Fruit fly (Drosophila melanogaster) whole organism, embryonic: ENCODE measurements around the gene Spt3.

Source experiments
- ATbp ChIP-seq: fragments of 200-800 bp; sonication (Bioruptor generic); optimal IDR thresholded peaks from 2 replicates; lab custom pipeline; 2017; ENCODE audit warnings: missing biosample characterization, mild to moderate bottlenecking, missing genetic modification characterization, missing genetic modification reagents
- Asciz ChIP-seq: fragments of 200-800 bp; sonication (Bioruptor generic); optimal IDR thresholded peaks from 2 replicates; lab custom pipeline; 2017; ENCODE audit warnings: missing biosample characterization, mild to moderate bottlenecking, missing genetic modification characterization, missing genetic modification reagents
- CG12071 ChIP-seq: fragments of 200-800 bp; sonication (Bioruptor generic); optimal IDR thresholded peaks from 3 replicates; lab custom pipeline; 2018; ENCODE audit warnings: missing biosample characterization, mild to moderate bottlenecking, missing genetic modification characterization
- CG13424 ChIP-seq: fragments of 200-800 bp; sonication (Bioruptor generic); optimal IDR thresholded peaks from 2 replicates; lab custom pipeline; 2019; ENCODE audit warnings: missing biosample characterization, mild to moderate bottlenecking, missing genetic modification characterization, moderate library complexity
- CG13775 ChIP-seq: fragments of 200-800 bp; sonication (Bioruptor generic); optimal IDR thresholded peaks from 3 replicates; lab custom pipeline; 2017; ENCODE audit warnings: missing biosample characterization, mild to moderate bottlenecking, missing genetic modification characterization
- CG15601 ChIP-seq: fragments of 200-800 bp; sonication (Bioruptor generic); optimal IDR thresholded peaks from 3 replicates; lab custom pipeline; 2019; ENCODE audit warnings: missing biosample characterization, mild to moderate bottlenecking, missing genetic modification characterization, moderate library complexity
- CG17359 ChIP-seq: fragments of 200-800 bp; sonication (Bioruptor generic); optimal IDR thresholded peaks from 3 replicates; lab custom pipeline; 2018; ENCODE audit warnings: missing biosample characterization, mild to moderate bottlenecking, missing genetic modification characterization, moderate library complexity
- CG30403 ChIP-seq: fragments of 200-800 bp; sonication (Bioruptor generic); optimal IDR thresholded peaks from 3 replicates; lab custom pipeline; 2016; ENCODE audit warnings: missing biosample characterization, missing genetic modification characterization
- CG31388 ChIP-seq: fragments of 200-800 bp; sonication (Bioruptor generic); optimal IDR thresholded peaks from 2 replicates; lab custom pipeline; 2016; ENCODE audit warnings: missing biosample characterization, missing genetic modification characterization
- CG3281 ChIP-seq: fragments of 200-800 bp; sonication (Bioruptor generic); optimal IDR thresholded peaks from 3 replicates; lab custom pipeline; 2017; ENCODE audit warnings: missing biosample characterization, mild to moderate bottlenecking, missing genetic modification characterization
- CG33557 ChIP-seq: fragments of 200-800 bp; sonication (Bioruptor generic); optimal IDR thresholded peaks from 2 replicates; lab custom pipeline; 2019; ENCODE audit warnings: missing biosample characterization, mild to moderate bottlenecking, missing genetic modification characterization, moderate library complexity
- CG34422 ChIP-seq: fragments of 200-800 bp; sonication (Bioruptor generic); IDR thresholded peaks from 3 replicates; pipeline ENCODE4 v1.3.6; 2022; ENCODE audit warnings: missing biosample characterization, missing genetic modification characterization
- CG3995 ChIP-seq: fragments of 200-800 bp; sonication (Bioruptor generic); optimal IDR thresholded peaks from 3 replicates; lab custom pipeline; 2016; ENCODE audit warnings: missing biosample characterization, missing genetic modification characterization
- CG6683 ChIP-seq: fragments of 200-800 bp; sonication (Bioruptor generic); optimal IDR thresholded peaks from 2 replicates; lab custom pipeline; 2017; ENCODE audit warnings: missing biosample characterization, mild to moderate bottlenecking, missing genetic modification characterization, missing genetic modification reagents
- CG7839 ChIP-seq: fragments of 200-800 bp; sonication (Bioruptor generic); optimal IDR thresholded peaks from 3 replicates; lab custom pipeline; 2018; ENCODE audit warnings: missing biosample characterization, mild to moderate bottlenecking, missing genetic modification characterization, moderate library complexity
- CG8924 ChIP-seq: fragments of 200-800 bp; optimal IDR thresholded peaks from 3 replicates; lab custom pipeline; 2019; ENCODE audit warnings: missing biosample characterization, mild to moderate bottlenecking, missing genetic modification characterization, moderate library complexity
- CG8944 ChIP-seq: fragments of 200-800 bp; sonication (Bioruptor generic); optimal IDR thresholded peaks from 3 replicates; lab custom pipeline; 2016; ENCODE audit warnings: missing biosample characterization, missing genetic modification characterization
- CG9437 ChIP-seq: fragments of 200-800 bp; sonication (Bioruptor generic); optimal IDR thresholded peaks from 2 replicates; lab custom pipeline; 2018; ENCODE audit warnings: missing biosample characterization, mild to moderate bottlenecking, missing genetic modification characterization
- CG9876 ChIP-seq: fragments of 200-800 bp; sonication (Bioruptor generic); optimal IDR thresholded peaks from 2 replicates; lab custom pipeline; 2016; ENCODE audit warnings: missing biosample characterization, missing genetic modification characterization
- CHES-1-like ChIP-seq: fragments of 200-800 bp; sonication (Bioruptor generic); optimal IDR thresholded peaks from 2 replicates; lab custom pipeline; 2016; ENCODE audit warnings: missing biosample characterization, missing genetic modification characterization
- Deaf1 ChIP-seq: fragments of 200-800 bp; optimal IDR thresholded peaks from 3 replicates; lab custom pipeline; 2019; ENCODE audit warnings: missing biosample characterization, mild to moderate bottlenecking, missing genetic modification characterization, moderate library complexity
- Dfd ChIP-seq, 2 experiments: fragments of >200 bp; optimal IDR thresholded peaks; 2 replicates each; lab custom pipeline; 2017; ENCODE audit warnings: missing biosample characterization in 2 of 2, missing genetic modification characterization in 2 of 2
- Dll ChIP-seq: fragments of 200-800 bp; sonication (Bioruptor generic); IDR thresholded peaks from 4 replicates; pipeline ENCODE4 v1.3.6; 2022; ENCODE audit warnings: missing biosample characterization, missing genetic modification characterization; ENCODE audit not compliant: partially characterized antibody
- HmgZ ChIP-seq: fragments of 200-800 bp; sonication (Bioruptor generic); optimal IDR thresholded peaks from 2 replicates; lab custom pipeline; 2018; ENCODE audit warnings: missing biosample characterization, mild to moderate bottlenecking, missing genetic modification characterization
- Mad ChIP-seq: fragments of 200-800 bp; sonication (Bioruptor generic); optimal IDR thresholded peaks from 2 replicates; lab custom pipeline; 2016; ENCODE audit warnings: missing biosample characterization, missing genetic modification characterization
- Usf ChIP-seq: fragments of 200-800 bp; sonication (Bioruptor generic); optimal IDR thresholded peaks from 2 replicates; lab custom pipeline; 2017; ENCODE audit warnings: missing genotype, missing biosample characterization, missing genetic modification characterization
- ara ChIP-seq: fragments of 200-800 bp; sonication (Bioruptor generic); IDR thresholded peaks from 2 replicates; pipeline ENCODE4 v1.3.6; 2022; ENCODE audit warnings: missing biosample characterization, missing genetic modification characterization
- chinmo ChIP-seq: fragments of 200-800 bp; sonication (Bioruptor generic); IDR thresholded peaks from 4 replicates; pipeline ENCODE4 v1.3.6; 2022; ENCODE audit warnings: missing biosample characterization, missing genetic modification characterization; ENCODE audit not compliant: partially characterized antibody
- crc ChIP-seq: fragments of 200-800 bp; sonication (Bioruptor generic); optimal IDR thresholded peaks from 2 replicates; lab custom pipeline; 2016; ENCODE audit warnings: missing biosample characterization, missing genetic modification characterization
- gfzf ChIP-seq: fragments of 200-800 bp; sonication (Bioruptor generic); optimal IDR thresholded peaks from 2 replicates; lab custom pipeline; 2016; ENCODE audit warnings: missing biosample characterization, mild to moderate bottlenecking, missing genetic modification characterization, moderate library complexity
- grau ChIP-seq: fragments of 200-800 bp; optimal IDR thresholded peaks from 3 replicates; lab custom pipeline; 2019; ENCODE audit warnings: missing biosample characterization, mild to moderate bottlenecking, missing genetic modification characterization, moderate library complexity
- gsb ChIP-seq: fragments of 200-800 bp; sonication (Bioruptor generic); IDR thresholded peaks from 2 replicates; pipeline ENCODE4 v1.3.6; 2022; ENCODE audit warnings: missing biosample characterization, missing genetic modification characterization
- hb ChIP-seq: fragments of 200-800 bp; sonication (Bioruptor generic); IDR thresholded peaks from 3 replicates; pipeline ENCODE4 v1.3.6; 2022; ENCODE audit warnings: missing biosample characterization, missing genetic modification characterization; ENCODE audit not compliant: partially characterized antibody
- ind ChIP-seq: fragments of 200-800 bp; sonication (Bioruptor generic); optimal IDR thresholded peaks from 3 replicates; lab custom pipeline; 2016; ENCODE audit warnings: missing biosample characterization, missing genetic modification characterization
- lab ChIP-seq: fragments of 200-800 bp; sonication (Bioruptor generic); optimal IDR thresholded peaks from 3 replicates; lab custom pipeline; 2017; ENCODE audit warnings: missing biosample characterization, missing genetic modification characterization, mild to moderate bottlenecking, moderate library complexity, missing genetic modification reagents
- lbe ChIP-seq: fragments of 200-800 bp; sonication (Bioruptor generic); optimal IDR thresholded peaks from 2 replicates; lab custom pipeline; 2016; ENCODE audit warnings: missing biosample characterization, mild to moderate bottlenecking, missing genetic modification characterization
- lilli ChIP-seq: fragments of 200-800 bp; sonication (Bioruptor generic); optimal IDR thresholded peaks from 3 replicates; lab custom pipeline; 2016; ENCODE audit warnings: missing biosample characterization, missing genetic modification characterization
- lmd ChIP-seq: fragments of 200-800 bp; sonication (Bioruptor generic); IDR thresholded peaks from 2 replicates; pipeline ENCODE4 v1.3.6; 2022; ENCODE audit warnings: missing biosample characterization, missing genetic modification characterization
- lov ChIP-seq, 2 experiments: fragments of 200-800 bp in 1 of 2; fragments of >200 bp in 1 of 2; sonication (Bioruptor generic) in 1 of 2; IDR thresholded peaks in 1 of 2; optimal IDR thresholded peaks in 1 of 2; 2 replicates in 1 of 2; 3 replicates in 1 of 2; pipeline versions ENCODE4 v1.3.6 to Lab custom; 2017 to 2022; ENCODE audit warnings: missing biosample characterization in 1 of 2, missing genetic modification characterization in 1 of 2
- mam ChIP-seq: fragments of 200-800 bp; sonication (Bioruptor generic); optimal IDR thresholded peaks from 3 replicates; lab custom pipeline; 2016; ENCODE audit warnings: missing biosample characterization, missing genetic modification characterization
- nerfin-1 ChIP-seq: fragments of 200-800 bp; sonication (Bioruptor generic); optimal IDR thresholded peaks from 3 replicates; lab custom pipeline; 2019; ENCODE audit warnings: missing biosample characterization, mild to moderate bottlenecking, missing genetic modification characterization, moderate library complexity
- oc ChIP-seq: fragments of 200-800 bp; sonication (Bioruptor generic); optimal IDR thresholded peaks from 2 replicates; lab custom pipeline; 2018; ENCODE audit warnings: missing biosample characterization, mild to moderate bottlenecking, missing genetic modification characterization, moderate library complexity
- prd ChIP-seq, 3 experiments: fragments of >200 bp in 2 of 3; fragments of 200-800 bp in 1 of 3; sonication (Bioruptor generic) in 1 of 3; optimal IDR thresholded peaks in 2 of 3; IDR thresholded peaks in 1 of 3; 2 replicates in 2 of 3; 3 replicates in 1 of 3; pipeline versions ENCODE4 v1.3.6 to Lab custom; 2017 to 2022; ENCODE audit warnings: missing biosample characterization in 1 of 3, missing genetic modification characterization in 1 of 3
- psq ChIP-seq: fragments of 200-800 bp; sonication (Bioruptor generic); optimal IDR thresholded peaks from 2 replicates; lab custom pipeline; 2017; ENCODE audit warnings: missing biosample characterization, missing genetic modification characterization
- ssp ChIP-seq: fragments of 200-800 bp; sonication (Bioruptor generic); IDR thresholded peaks from 2 replicates; pipeline ENCODE4 v1.3.6; 2022; ENCODE audit warnings: missing biosample characterization, missing genetic modification characterization
- tx ChIP-seq: fragments of 200-800 bp; sonication (Bioruptor generic); optimal IDR thresholded peaks from 2 replicates; lab custom pipeline; 2016; ENCODE audit warnings: missing biosample characterization, missing genetic modification characterization
- usp ChIP-seq: fragments of >200 bp; optimal IDR thresholded peaks from 2 replicates; lab custom pipeline; 2017; ENCODE audit warnings: missing biosample characterization, missing genetic modification characterization
- wdn ChIP-seq: fragments of 200-800 bp; sonication (Bioruptor generic); IDR thresholded peaks from 2 replicates; pipeline ENCODE4 v1.3.6; 2022; ENCODE audit warnings: missing biosample characterization, missing genetic modification characterization

The Spt3 gene

DNA sequence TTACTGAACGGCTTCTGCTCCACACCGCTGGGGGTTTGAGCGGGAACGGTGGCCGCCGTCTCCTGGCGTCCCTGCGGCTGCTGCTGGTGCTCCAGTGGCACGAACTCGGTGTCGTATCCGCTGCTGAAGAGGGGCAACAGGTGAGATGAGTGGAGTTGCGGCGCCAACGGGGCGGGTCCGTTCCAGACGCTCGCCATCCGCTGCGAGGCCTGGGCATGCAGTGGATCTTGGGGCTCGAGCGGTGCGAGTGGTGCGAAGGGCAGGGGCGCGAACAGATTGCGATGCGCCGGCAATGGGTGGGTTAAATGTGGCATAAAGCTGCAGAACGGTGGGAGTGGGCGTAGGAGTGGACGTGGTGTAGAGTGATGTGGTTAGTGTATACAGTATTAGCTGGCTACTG lies 27.8 kb upstream of the Spt3 start (continued):
- TF ChIP-seq CG3281 (GFP tag; lab: Kevin White, UChicago) (no peak), Dfd (GFP tag; optimal IDR thresholded peaks at IDR 0.05; lab: Kevin White, UChicago) (peak in 1 of 2 experiments; percentile 20), grau (tag; lab: Kevin White, UChicago) (no peak), CG34422 (GFP tag; lab: Robert Waterston, UW) (0 out of 3 replicates have a peak, but pooled peaks have one; percentile 33), ara (GFP tag; lab: Robert Waterston, UW) (no peak), ind (no peak), gfzf (GFP tag; lab: Kevin White, UChicago) (no peak), CG8924 (tag; lab: Kevin White, UChicago) (no peak), ssp (GFP tag; lab: Robert Waterston, UW) (no peak), prd (optimal IDR thresholded peaks at IDR 0.05; lab: Kevin White, UChicago) (no peak), prd (GFP tag; IDR thresholded peaks at IDR 0.05; lab: Robert Waterston, UW) (no peak), CG13424 (tag; lab: Kevin White, UChicago) (no peak), CG8944 (GFP tag; lab: Kevin White, UChicago) (no peak), usp (GFP tag; lab: Kevin White, UChicago) (no peak), Usf (GFP tag; lab: Kevin White, UChicago) (no peak), tx (GFP tag; lab: Kevin White, UChicago) (no peak), psq (no peak), CG3995 (no peak), Dll (GFP tag; lab: Robert Waterston, UW) (no peak), CG6683 (GFP tag; lab: Kevin White, UChicago) (no peak), lilli (GFP tag; lab: Kevin White, UChicago) (no peak), nerfin-1 (tag; lab: Kevin White, UChicago) (no peak), Deaf1 (tag; lab: Kevin White, UChicago) (no peak), HmgZ (no peak), lov (optimal IDR thresholded peaks at IDR 0.05; lab: Kevin White, UChicago) (no peak), lov (GFP tag; IDR thresholded peaks at IDR 0.05; lab: Robert Waterston, UW) (no peak), Asciz (no peak), hb (no peak), Mad (GFP tag; lab: Kevin White, UChicago) (no peak), CG30403 (GFP tag; lab: Kevin White, UChicago) (no peak), gsb (GFP tag; lab: Robert Waterston, UW) (no peak), CG15601 (tag; lab: Kevin White, UChicago) (no peak)

DNA sequence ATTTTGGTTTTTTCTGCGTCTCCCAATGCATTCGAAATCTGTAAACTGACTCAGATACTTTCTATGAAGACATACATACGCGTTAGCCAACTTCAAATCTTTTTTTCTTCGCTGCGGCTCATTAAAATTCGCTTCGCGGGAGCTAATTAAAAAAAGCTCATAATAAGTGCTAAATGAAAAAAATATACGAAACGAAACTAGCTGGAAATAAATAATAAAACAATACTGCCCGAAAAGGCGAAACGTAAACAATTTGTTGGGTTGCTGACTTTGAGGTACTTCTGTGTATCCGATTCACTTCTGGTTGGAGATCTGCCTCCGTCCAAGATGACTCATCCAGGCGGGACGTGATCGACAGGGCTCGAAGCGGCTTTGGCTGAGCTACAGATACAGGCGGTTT lies 27.0 kb upstream of the Spt3 start:
- TF ChIP-seq oc (tag; lab: Kevin White, UChicago) (peak; percentile 29), CG7839 (tag; lab: Kevin White, UChicago) (no peak), crc (GFP tag; lab: Kevin White, UChicago) (no peak), chinmo (0 out of 4 replicates have a peak, but pooled peaks have one; percentile 53), CHES-1-like (no peak)

- TF ChIP-seq CG15601 (tag; lab: Kevin White, UChicago) (no peak), Dfd (GFP tag; optimal IDR thresholded peaks at IDR 0.05; lab: Kevin White, UChicago) (no peak), CG13775 (no peak), CG31388 (GFP tag; lab: Kevin White, UChicago) (no peak), CG12071 (GFP tag; lab: Kevin White, UChicago) (peak; percentile 10), CG17359 (tag; lab: Kevin White, UChicago) (no peak), CG9876 (GFP tag; lab: Kevin White, UChicago) (no peak), CG33557 (GFP tag; lab: Kevin White, UChicago) (no peak), lmd (no peak), ATbp (GFP tag; lab: Kevin White, UChicago) (peak; percentile 52), wdn (no peak), mam (GFP tag; lab: Kevin White, UChicago) (no peak), lab (GFP tag; lab: Kevin White, UChicago) (peak; percentile 5), CG9437 (no peak), lbe (no peak)
These were observed 25.3 kb upstream of the Spt3 start for dm6 chr3R:11991538-11992164.
